Worm (Caenorhabditis elegans) whole organism, mixed stage, embryonic: ENCODE data around the gene srt-27.
A peak's percentile ranks its signal among the peaks of the same experiment; 100 is the strongest.

ENCODE experiments used
- M03D4.4 ChIP-seq: sonication (generic microtip); optimal IDR thresholded peaks from 2 replicates; lab custom pipeline; 2017; ENCODE audit warnings: mild to moderate bottlenecking, missing genetic modification characterization, missing compliant biosample characterization
- bed-3 ChIP-seq: fragments of 200-800 bp; sonication (Bioruptor generic); optimal IDR thresholded peaks from 3 replicates; lab custom pipeline; 2018; ENCODE audit warnings: mild to moderate bottlenecking, missing genetic modification characterization, moderate library complexity, missing compliant biosample characterization
- blmp-1 ChIP-seq: fragments of 150-350 bp; optimal IDR thresholded peaks from 2 replicates; lab custom pipeline; 2014; ENCODE audit warnings: missing biosample characterization, missing genetic modification characterization
- ceh-39 ChIP-seq: fragments of 150-350 bp; optimal IDR thresholded peaks from 2 replicates; lab custom pipeline; 2014; ENCODE audit warnings: missing biosample characterization, missing genetic modification characterization
- ceh-43 ChIP-seq: fragments of 200-800 bp; sonication (Bioruptor generic); optimal IDR thresholded peaks from 2 replicates; lab custom pipeline; 2018; ENCODE audit warnings: mild to moderate bottlenecking, missing genetic modification characterization, moderate library complexity, missing compliant biosample characterization
- ceh-83 ChIP-seq: fragments of 200-800 bp; sonication (Bioruptor generic); optimal IDR thresholded peaks from 2 replicates; lab custom pipeline; 2018; ENCODE audit warnings: mild to moderate bottlenecking, missing genetic modification characterization, missing compliant biosample characterization
- ces-1 ChIP-seq: fragments of 150-350 bp; optimal IDR thresholded peaks from 2 replicates; lab custom pipeline; 2014; ENCODE audit warnings: missing biosample characterization, missing genetic modification reagents, missing genetic modification characterization
- cnd-1 ChIP-seq: fragments of 200-800 bp; sonication (Bioruptor generic); optimal IDR thresholded peaks from 2 replicates; lab custom pipeline; 2018; ENCODE audit warnings: mild to moderate bottlenecking, missing genetic modification characterization, missing compliant biosample characterization
- drap-1 ChIP-seq: fragments of 200-800 bp; sonication (Bioruptor generic); optimal IDR thresholded peaks from 3 replicates; lab custom pipeline; 2018; ENCODE audit warnings: mild to moderate bottlenecking, missing genetic modification characterization, missing compliant biosample characterization
- elt-1 ChIP-seq: sonication (generic microtip); optimal IDR thresholded peaks from 2 replicates; lab custom pipeline; 2017; ENCODE audit warnings: missing genetic modification characterization, mild to moderate bottlenecking, missing compliant biosample characterization, antibody characterized with exemption, moderate library complexity, borderline replicate concordance; ENCODE audit not compliant: insufficient read depth
- elt-3 ChIP-seq: fragments of 150-350 bp; optimal IDR thresholded peaks from 2 replicates; lab custom pipeline; 2014; ENCODE audit warnings: missing biosample characterization, missing genetic modification characterization
- ham-2 ChIP-seq: fragments of 200-800 bp; sonication (Bioruptor generic); optimal IDR thresholded peaks from 2 replicates; lab custom pipeline; 2018; ENCODE audit warnings: mild to moderate bottlenecking, missing genetic modification characterization, missing compliant biosample characterization
- hlh-1 ChIP-seq: fragments of 150-350 bp; optimal IDR thresholded peaks from 2 replicates; lab custom pipeline; 2014; ENCODE audit warnings: missing biosample characterization, missing genetic modification reagents, missing genetic modification characterization
- lin-13 ChIP-seq: fragments of 150-350 bp; optimal IDR thresholded peaks from 2 replicates; lab custom pipeline; 2014; ENCODE audit warnings: missing biosample characterization, missing genetic modification characterization
- lsy-2 ChIP-seq: fragments of 150-350 bp; optimal IDR thresholded peaks from 2 replicates; lab custom pipeline; 2014; ENCODE audit warnings: missing biosample characterization, missing genetic modification characterization
- mab-5 ChIP-seq: fragments of 150-350 bp; optimal IDR thresholded peaks from 2 replicates; lab custom pipeline; 2014; ENCODE audit warnings: missing biosample characterization, missing genetic modification characterization
- mep-1 ChIP-seq: fragments of 150-350 bp; optimal IDR thresholded peaks from 2 replicates; lab custom pipeline; 2017; ENCODE audit warnings: missing biosample characterization, missing genetic modification reagents, missing genetic modification characterization, inconsistent platforms
- mls-2 ChIP-seq: sonication (generic microtip); optimal IDR thresholded peaks from 2 replicates; lab custom pipeline; 2016; ENCODE audit warnings: mild to moderate bottlenecking, missing genetic modification characterization, moderate library complexity, missing compliant biosample characterization
- nhr-12 ChIP-seq: fragments of 150-350 bp; optimal IDR thresholded peaks from 2 replicates; lab custom pipeline; 2014; ENCODE audit warnings: missing biosample characterization, missing genetic modification characterization
- nhr-2 ChIP-seq: fragments of 150-350 bp; optimal IDR thresholded peaks from 2 replicates; lab custom pipeline; 2014; ENCODE audit warnings: missing biosample characterization, missing genetic modification characterization
- nhr-237 ChIP-seq: fragments of 150-350 bp; optimal IDR thresholded peaks from 2 replicates; lab custom pipeline; 2014; ENCODE audit warnings: missing biosample characterization, missing genetic modification characterization
- nhr-28 ChIP-seq: fragments of 150-350 bp; optimal IDR thresholded peaks from 2 replicates; lab custom pipeline; 2014; ENCODE audit warnings: missing biosample characterization, missing genetic modification characterization
- nhr-76 ChIP-seq: sonication (generic microtip); optimal IDR thresholded peaks from 2 replicates; lab custom pipeline; 2017; ENCODE audit warnings: missing biosample characterization, missing genetic modification characterization
- pha-4 ChIP-seq: fragments of 150-350 bp; optimal IDR thresholded peaks from 2 replicates; lab custom pipeline; 2018; ENCODE audit warnings: missing biosample characterization, missing genetic modification reagents, missing genetic modification characterization
- sem-2 ChIP-seq: fragments of 200-800 bp; sonication (Bioruptor generic); optimal IDR thresholded peaks from 2 replicates; lab custom pipeline; 2018; ENCODE audit warnings: mild to moderate bottlenecking, missing genetic modification characterization, missing compliant biosample characterization
- snpc-4 ChIP-seq: fragments of 150-350 bp; optimal IDR thresholded peaks from 2 replicates; lab custom pipeline; 2014; ENCODE audit warnings: missing biosample characterization, missing genetic modification characterization
- sptf-1 ChIP-seq: sonication (generic microtip); optimal IDR thresholded peaks from 2 replicates; lab custom pipeline; 2017; ENCODE audit warnings: mild to moderate bottlenecking, missing genetic modification characterization, moderate library complexity, missing compliant biosample characterization
- unc-120 ChIP-seq: sonication (generic microtip); optimal IDR thresholded peaks from 2 replicates; lab custom pipeline; 2017; ENCODE audit warnings: missing genetic modification characterization, missing compliant biosample characterization; ENCODE audit not compliant: poor library complexity, severe bottlenecking
- unc-62 ChIP-seq: fragments of 150-350 bp; optimal IDR thresholded peaks from 2 replicates; lab custom pipeline; 2014; ENCODE audit warnings: missing biosample characterization, missing genetic modification reagents, missing genetic modification characterization
- zip-8 ChIP-seq: fragments of 150-350 bp; optimal IDR thresholded peaks from 2 replicates; lab custom pipeline; 2014; ENCODE audit warnings: missing biosample characterization, missing genetic modification characterization
- ztf-11 ChIP-seq: fragments of 150-350 bp; optimal IDR thresholded peaks from 2 replicates; lab custom pipeline; 2014; ENCODE audit warnings: missing biosample characterization, missing genetic modification characterization

The srt-27 gene

DNA sequence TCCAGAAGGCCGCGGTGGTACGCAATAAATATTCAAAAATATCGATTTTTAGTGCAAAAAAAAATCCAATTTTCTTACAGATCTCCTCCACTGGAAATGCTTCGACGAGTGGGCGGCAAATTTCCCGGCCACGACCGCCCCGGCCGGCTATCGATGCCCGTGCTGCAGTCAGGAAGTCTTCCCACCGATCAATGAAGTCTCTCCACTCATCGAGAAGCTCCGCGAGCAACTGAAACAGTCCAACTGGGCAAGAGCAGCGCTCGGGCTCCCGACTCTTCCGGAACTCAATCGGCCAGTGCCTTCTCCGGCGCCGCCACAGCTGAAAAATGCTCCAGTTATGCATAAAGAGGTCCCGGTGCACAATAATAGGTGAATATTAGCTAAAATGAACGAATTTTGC is 24.7 kb downstream of the srt-27 start, which contains the start of gene Y45G12B.3:
Gene Y45G12B.3, minus strand, starts transcription at position 320 of the 400 bp plus-strand sequence.
- TF ChIP-seq sptf-1, result no peak
- TF ChIP-seq bed-3 (GFP tag; lab: Kevin White, UChicago), result no peak
- no peak for TF ChIP-seq unc-120 (tag; lab: Kevin White, UChicago)
- no peak for TF ChIP-seq nhr-28 (tag; lab: Kevin White, UChicago)
- no peak for TF ChIP-seq ceh-83 (GFP tag; lab: Kevin White, UChicago)
- TF ChIP-seq, all 35 proteins: peak for 0

DNA sequence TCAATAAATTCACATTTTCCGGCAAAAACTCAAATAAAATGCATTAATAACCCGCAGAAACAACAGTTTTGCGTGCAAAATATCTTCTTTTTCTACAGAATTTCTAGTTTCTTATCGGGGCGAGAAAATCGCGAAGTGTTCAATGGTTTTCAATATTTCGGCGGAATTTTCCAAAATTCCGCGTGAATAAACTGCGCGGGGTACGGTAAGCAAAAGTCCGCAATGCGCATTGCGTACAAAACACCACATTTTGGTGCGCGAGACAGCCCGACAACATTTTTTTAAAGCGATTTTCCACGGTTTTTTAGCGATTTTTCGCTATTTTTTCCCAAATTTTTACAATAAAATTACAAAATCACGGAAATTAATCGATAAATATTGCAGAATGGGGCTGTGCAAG is 26.3 kb downstream of the srt-27 start, which contains the start of gene Y45G12B.2:
Gene Y45G12B.2, plus strand, starts transcription at position 383 of the 400 bp plus-strand sequence.
- TF ChIP-seq sem-2 (no peak), elt-1 (tag; lab: Kevin White, UChicago) (no peak), nhr-2 (no peak), M03D4.4 (tag; lab: Kevin White, UChicago) (no peak), drap-1 (GFP tag; lab: Kevin White, UChicago) (no peak), pha-4 (tag; lab: Kevin White, UChicago) (peak; percentile 40), nhr-237 (tag; lab: Kevin White, UChicago) (peak; percentile 41), ces-1 (GFP tag; lab: Kevin White, UChicago) (peak; percentile 49), sptf-1 (peak; percentile 45), hlh-1 (no peak), ceh-83 (GFP tag; lab: Kevin White, UChicago) (no peak), lsy-2 (tag; lab: Kevin White, UChicago) (peak; percentile 98), mep-1 (tag; lab: Kevin White, UChicago) (peak; percentile 52), zip-8 (no peak), mls-2 (tag; lab: Kevin White, UChicago) (peak; percentile 12), nhr-76 (tag; lab: Kevin White, UChicago) (no peak), lin-13 (peak; percentile 48), snpc-4 (tag; lab: Kevin White, UChicago) (no peak)

DNA sequence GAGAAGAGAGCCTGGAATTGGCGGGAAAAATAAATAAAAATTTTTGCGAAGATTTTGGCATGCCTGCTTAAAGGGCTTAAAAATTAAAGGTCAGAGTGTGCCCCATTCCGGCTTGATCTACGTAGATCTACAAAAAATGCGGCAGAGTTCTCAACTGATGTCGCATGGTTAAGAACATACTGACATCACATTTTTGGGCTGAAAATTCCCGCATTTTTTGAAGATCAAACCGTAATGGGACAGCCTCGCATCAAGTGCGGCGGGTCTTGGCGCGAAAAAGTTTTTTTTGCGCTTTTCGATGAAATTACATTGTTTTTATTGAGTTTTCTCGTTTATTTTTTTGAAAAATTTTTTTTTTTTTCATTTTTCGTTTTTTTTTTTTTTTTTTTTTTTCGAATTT is 29.7 kb downstream of the srt-27 start:
- TF ChIP-seq elt-3, result no peak
- TF ChIP-seq elt-1 (tag; lab: Kevin White, UChicago), result no peak
- TF ChIP-seq M03D4.4 (tag; lab: Kevin White, UChicago), result no peak
- no peak for TF ChIP-seq snpc-4 (tag; lab: Kevin White, UChicago)
- TF ChIP-seq blmp-1 (tag; lab: Kevin White, UChicago), result no peak
- TF ChIP-seq unc-62 (GFP tag; lab: Kevin White, UChicago), result no peak
- no peak for TF ChIP-seq lsy-2 (tag; lab: Kevin White, UChicago)
- TF ChIP-seq nhr-76 (tag; lab: Kevin White, UChicago), result no peak
- TF ChIP-seq zip-8, result no peak
- TF ChIP-seq ceh-39 (tag; lab: Kevin White, UChicago), result no peak
- TF ChIP-seq nhr-237 (tag; lab: Kevin White, UChicago), result no peak
- TF ChIP-seq sem-2, result no peak
- TF ChIP-seq bed-3 (GFP tag; lab: Kevin White, UChicago), result no peak
- no peak for TF ChIP-seq sptf-1
- TF ChIP-seq unc-120 (tag; lab: Kevin White, UChicago), result no peak
- TF ChIP-seq ztf-11 (tag; lab: Kevin White, UChicago), result no peak
- TF ChIP-seq mep-1 (tag; lab: Kevin White, UChicago), result no peak
- TF ChIP-seq, all 35 proteins: peak for 0

DNA sequence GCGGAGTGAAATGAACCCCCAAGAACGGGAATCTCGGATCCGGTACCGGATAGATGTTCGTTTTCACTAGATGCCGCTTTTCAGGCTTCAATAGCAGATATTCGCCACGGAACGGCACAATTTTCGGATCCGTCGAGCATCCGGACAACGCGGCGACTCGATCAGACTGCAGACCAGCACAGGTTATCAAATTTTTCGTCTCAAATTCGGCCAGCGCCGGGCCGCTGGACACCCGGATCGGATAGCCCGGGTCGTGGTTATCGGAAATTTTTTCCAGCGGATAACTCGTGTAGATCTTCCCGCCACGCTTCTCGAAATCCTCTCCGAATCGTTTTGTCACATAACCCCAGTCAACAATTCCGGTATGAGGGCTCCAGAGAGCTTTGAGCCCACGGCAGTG is 30.2 kb downstream of the srt-27 start:
- TF ChIP-seq cnd-1 (tag; lab: Kevin White, UChicago), result no peak
- TF ChIP-seq ces-1 (GFP tag; lab: Kevin White, UChicago), result no peak
- no peak for TF ChIP-seq ceh-83 (GFP tag; lab: Kevin White, UChicago)
- no peak for TF ChIP-seq elt-3
- TF ChIP-seq mls-2 (tag; lab: Kevin White, UChicago), result no peak
- no peak for TF ChIP-seq mep-1 (tag; lab: Kevin White, UChicago)
- no peak for TF ChIP-seq nhr-12 (tag; lab: Kevin White, UChicago)
- TF ChIP-seq sem-2, result no peak
- TF ChIP-seq nhr-76 (tag; lab: Kevin White, UChicago), result no peak
- no peak for TF ChIP-seq unc-62 (GFP tag; lab: Kevin White, UChicago)
- no peak for TF ChIP-seq lin-13
- no peak for TF ChIP-seq nhr-28 (tag; lab: Kevin White, UChicago)
- TF ChIP-seq pha-4 (tag; lab: Kevin White, UChicago), result no peak

DNA sequence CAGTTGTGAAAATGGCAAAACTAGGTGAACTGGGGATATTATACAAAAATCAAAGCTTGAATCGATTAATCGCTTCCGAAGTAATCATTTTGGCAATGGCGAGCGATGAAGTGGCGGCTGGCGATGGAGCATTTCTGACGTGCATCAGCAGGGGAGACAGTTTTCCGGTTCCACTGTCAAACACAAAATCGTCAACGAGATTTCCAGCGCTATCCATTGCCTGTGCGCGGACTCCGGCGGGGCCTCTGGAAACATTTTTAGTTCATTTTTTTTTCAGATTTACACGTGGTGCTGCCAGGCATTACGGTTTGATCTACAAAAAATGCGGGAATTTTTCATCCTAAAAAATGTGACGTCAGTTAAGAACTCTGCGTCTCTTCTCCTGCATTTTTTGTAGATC is 32.1 kb downstream of the srt-27 start:
- no peak for TF ChIP-seq sptf-1
- no peak for TF ChIP-seq unc-62 (GFP tag; lab: Kevin White, UChicago)
- TF ChIP-seq cnd-1 (tag; lab: Kevin White, UChicago), result no peak
- no peak for TF ChIP-seq nhr-2
- no peak for TF ChIP-seq elt-1 (tag; lab: Kevin White, UChicago)
- TF ChIP-seq mab-5 (tag; lab: Kevin White, UChicago), result no peak
- TF ChIP-seq ces-1 (GFP tag; lab: Kevin White, UChicago), result no peak
- TF ChIP-seq zip-8, result no peak
- TF ChIP-seq mls-2 (tag; lab: Kevin White, UChicago), result no peak
- TF ChIP-seq unc-120 (tag; lab: Kevin White, UChicago), result no peak
- no peak for TF ChIP-seq ceh-43 (GFP tag; lab: Kevin White, UChicago)
- TF ChIP-seq lsy-2 (tag; lab: Kevin White, UChicago), result no peak
- no peak for TF ChIP-seq ham-2
- no peak for TF ChIP-seq nhr-76 (tag; lab: Kevin White, UChicago)
- no peak for TF ChIP-seq bed-3 (GFP tag; lab: Kevin White, UChicago)
- no peak for TF ChIP-seq elt-3
- TF ChIP-seq sem-2, result no peak
- no peak for TF ChIP-seq nhr-12 (tag; lab: Kevin White, UChicago)
